Fruit fly (Drosophila melanogaster): Measurements from ENCODE around the gene kek5.

Gene kek5

DNA sequence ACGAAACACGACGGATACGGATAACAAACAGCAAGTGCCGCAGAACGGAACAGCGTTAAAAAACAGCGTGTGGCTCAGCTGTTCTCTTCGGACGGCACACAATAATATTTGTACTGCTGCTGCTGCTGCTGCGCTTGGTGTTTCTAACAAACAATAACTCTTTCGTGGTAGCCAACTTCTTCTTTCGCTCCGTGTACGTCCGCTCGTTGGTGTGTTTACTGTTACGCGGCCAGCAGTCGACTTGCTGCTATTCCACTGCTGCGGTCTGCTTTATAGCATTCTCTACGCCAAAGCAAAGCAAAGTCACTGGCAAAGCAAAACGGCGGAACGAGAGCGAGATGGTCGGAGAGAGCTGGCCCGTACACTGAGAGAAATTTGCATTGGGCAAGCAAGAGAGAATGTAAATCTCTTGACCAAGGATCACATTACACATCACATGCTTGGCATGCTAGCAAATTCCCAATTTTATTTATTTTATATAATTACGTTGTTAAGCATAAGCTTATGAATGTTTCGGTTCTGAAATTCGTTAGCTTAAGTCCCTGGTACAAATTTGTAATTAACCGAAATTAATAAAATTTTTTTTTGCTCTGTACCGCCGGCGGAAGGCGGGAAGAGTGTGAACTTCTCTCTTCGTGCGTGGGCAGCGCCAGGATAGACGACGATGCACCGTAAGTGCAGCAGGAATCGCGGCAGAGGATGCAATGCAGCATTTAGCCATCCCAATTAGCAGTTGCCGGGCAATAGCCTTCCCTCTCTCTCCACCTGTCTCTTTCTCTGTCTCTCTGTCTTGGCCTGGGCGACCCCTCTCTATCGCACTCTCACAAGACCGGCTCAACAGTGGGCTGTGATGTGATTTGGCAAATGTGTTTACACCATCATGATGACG lies 30.9 kb upstream of the kek5 start, which contains the start of gene out (continued):
- TF ChIP-seq sna (GFP tag; IDR thresholded peaks at IDR 0.05; ENCODE audit: partially characterized antibody), result no peak
- TF ChIP-seq Drgx (GFP tag; IDR thresholded peaks at IDR 0.05), result peak; percentile 95
- peak; percentile 94 for TF ChIP-seq fd96Cb (tag; optimal IDR thresholded peaks at IDR 0.05)
- TF ChIP-seq corto (GFP tag; optimal IDR thresholded peaks at IDR 0.05), result peak; percentile 84
- TF ChIP-seq CG9437 (GFP tag; optimal IDR thresholded peaks at IDR 0.05), result peak; percentile 89
- peak; percentile 94 for TF ChIP-seq Mad (GFP tag; optimal IDR thresholded peaks at IDR 0.05)
- TF ChIP-seq CG12071 (GFP tag; optimal IDR thresholded peaks at IDR 0.05), result peak; percentile 86
- peak; percentile 78 for TF ChIP-seq toy (GFP tag; IDR thresholded peaks at IDR 0.05)
- TF ChIP-seq sug (tag; optimal IDR thresholded peaks at IDR 0.05), result peak; percentile 90
- TF ChIP-seq Rx (GFP tag; IDR thresholded peaks at IDR 0.05), result peak; percentile 94
- TF ChIP-seq caup (GFP tag; optimal IDR thresholded peaks at IDR 0.05; ENCODE audit: severe bottlenecking), result peak; percentile 93
- no peak for TF ChIP-seq inv (GFP tag; IDR thresholded peaks at IDR 0.05; ENCODE audit: partially characterized antibody)
- TF ChIP-seq CG18476 (GFP tag; optimal IDR thresholded peaks at IDR 0.05), result peak; percentile 92
- TF ChIP-seq zen (tag; optimal IDR thresholded peaks at IDR 0.05), result peak; percentile 93
- TF ChIP-seq dm (GFP tag; optimal IDR thresholded peaks at IDR 0.05), result peak; percentile 67
- peak; percentile 87 for TF ChIP-seq CG31224 (GFP tag; IDR thresholded peaks at IDR 0.05)
- TF ChIP-seq CG30431 (GFP tag; optimal IDR thresholded peaks at IDR 0.05), result peak; percentile 96
- TF ChIP-seq CG12219 (GFP tag; optimal IDR thresholded peaks at IDR 0.05), result peak; percentile 91
- no peak for TF ChIP-seq lov (optimal IDR thresholded peaks at IDR 0.05)
- peak; percentile 93 for TF ChIP-seq lov (GFP tag; IDR thresholded peaks at IDR 0.05)
- peak in 1 of 2 experiments; percentile 89 for TF ChIP-seq Eip74EF (GFP tag; optimal IDR thresholded peaks at IDR 0.05)
- peak; percentile 94 for TF ChIP-seq Awh (GFP tag; IDR thresholded peaks at IDR 0.05)
- TF ChIP-seq bab2 (GFP tag; optimal IDR thresholded peaks at IDR 0.05), result peak; percentile 78
- TF ChIP-seq sqz (GFP tag; optimal IDR thresholded peaks at IDR 0.05), result peak; percentile 88
- TF ChIP-seq H2.0 (GFP tag; IDR thresholded peaks at IDR 0.05), result peak; percentile 89
- TF ChIP-seq psq (GFP tag; optimal IDR thresholded peaks at IDR 0.05), result peak; percentile 80
- peak; percentile 96 for TF ChIP-seq CG32532 (GFP tag; IDR thresholded peaks at IDR 0.05)
- TF ChIP-seq bowl (GFP tag; IDR thresholded peaks at IDR 0.05), result peak; percentile 87
- TF ChIP-seq ewg (GFP tag; optimal IDR thresholded peaks at IDR 0.05), result peak; percentile 91
- TF ChIP-seq Abd-B (GFP tag; optimal IDR thresholded peaks at IDR 0.05), result peak; percentile 91
- peak; percentile 96 for TF ChIP-seq CG6689 (GFP tag; IDR thresholded peaks at IDR 0.05)
- TF ChIP-seq onecut (GFP tag; IDR thresholded peaks at IDR 0.05), result peak; percentile 87
- TF ChIP-seq Opbp (GFP tag; IDR thresholded peaks at IDR 0.05; ENCODE audit: partially characterized antibody), result no peak
- TF ChIP-seq ab (GFP tag; optimal IDR thresholded peaks at IDR 0.05), result peak; percentile 77
- TF ChIP-seq CG8290 (GFP tag; optimal IDR thresholded peaks at IDR 0.05), result peak; percentile 71
- peak; percentile 59 to 76 for TF ChIP-seq CG8290 (tag; optimal IDR thresholded peaks at IDR 0.05)
- TF ChIP-seq slbo (GFP tag; IDR thresholded peaks at IDR 0.05), result peak; percentile 95
- TF ChIP-seq Spps (tag; optimal IDR thresholded peaks at IDR 0.05), result peak; percentile 92
- TF ChIP-seq CG14710 (tag; optimal IDR thresholded peaks at IDR 0.05), result peak; percentile 94
- TF ChIP-seq bcd (GFP tag; optimal IDR thresholded peaks at IDR 0.05), result peak; percentile 95
- TF ChIP-seq ro (GFP tag; IDR thresholded peaks at IDR 0.05), result peak; percentile 86
- peak; percentile 50 for TF ChIP-seq bbx (GFP tag; IDR thresholded peaks at IDR 0.05; ENCODE audit: partially characterized antibody)
- peak; percentile 74 for TF ChIP-seq Hmx (GFP tag; optimal IDR thresholded peaks at IDR 0.05)
- TF ChIP-seq CG5180 (GFP tag; optimal IDR thresholded peaks at IDR 0.05), result peak; percentile 80
- no peak for TF ChIP-seq h (optimal IDR thresholded peaks at IDR 0.05)
- peak; percentile 93 for TF ChIP-seq CG32772 (GFP tag; IDR thresholded peaks at IDR 0.05)
- peak; percentile 31 for TF ChIP-seq Hey (tag; optimal IDR thresholded peaks at IDR 0.05)
- peak; percentile 99 for TF ChIP-seq Ets65A (GFP tag)
- peak; percentile 92 for TF ChIP-seq ranshi (GFP tag; IDR thresholded peaks at IDR 0.05)
- TF ChIP-seq Gug (GFP tag; IDR thresholded peaks at IDR 0.05), result peak; percentile 92

All from whole organism, embryonic.